Worm (Caenorhabditis elegans): ENCODE measurements around the gene fbl-1.

DNA sequence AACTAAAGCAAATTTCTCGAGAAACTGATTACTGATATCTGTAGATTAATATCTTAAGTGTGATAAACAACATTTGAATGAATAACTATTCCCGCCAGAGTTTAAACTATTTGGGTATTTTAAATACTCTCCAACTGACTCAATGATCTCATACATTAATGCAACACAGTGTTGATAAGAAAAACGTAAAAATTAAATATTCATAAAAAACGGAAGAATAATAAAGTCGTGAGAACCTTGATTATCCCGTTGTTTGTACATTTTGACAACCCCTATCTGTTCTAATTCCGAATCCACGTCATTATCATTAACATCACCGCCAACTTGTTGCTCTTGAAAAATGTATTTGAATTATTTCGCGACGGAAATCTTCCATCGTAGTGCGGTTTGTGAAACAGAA is 11.0 kb upstream of the fbl-1 start, which contains the start of gene elo-7:
- TF ChIP-seq C38D4.7 (GFP tag; optimal IDR thresholded peaks at IDR 0.05) (no peak), pag-3 (tag; optimal IDR thresholded peaks at IDR 0.05; ENCODE audit: borderline replicate concordance) (no peak), ttx-3 (tag; optimal IDR thresholded peaks at IDR 0.05) (no peak), hlh-15 (tag; optimal IDR thresholded peaks at IDR 0.05) (no peak), pqm-1 (tag; optimal IDR thresholded peaks at IDR 0.05) (no peak), hlh-6 (tag; optimal IDR thresholded peaks at IDR 0.05) (no peak), tbx-2 (tag; optimal IDR thresholded peaks at IDR 0.05) (no peak), ceh-18 (tag; optimal IDR thresholded peaks at IDR 0.05) (no peak), sox-4 (tag; optimal IDR thresholded peaks at IDR 0.05) (no peak), unc-86 (tag; optimal IDR thresholded peaks at IDR 0.05) (no peak), hlh-30 (tag; optimal IDR thresholded peaks at IDR 0.05; ENCODE audit: insufficient read depth) (no peak), fkh-10 (GFP tag; optimal IDR thresholded peaks at IDR 0.05) (no peak)

Data from whole organism, late embryonic.